Worm (Caenorhabditis elegans) whole organism, late embryonic: ENCODE results near the gene F25E2.3.

Source experiments
- ama-1 ChIP-seq: fragments of 150-350 bp; optimal IDR thresholded peaks from 2 replicates; lab custom pipeline; 2014
- ceh-18 ChIP-seq: sonication (generic microtip); optimal IDR thresholded peaks from 2 replicates; lab custom pipeline; 2016; ENCODE audit warnings: missing genetic modification characterization, missing compliant biosample characterization
- ceh-24 ChIP-seq: sonication (generic microtip); optimal IDR thresholded peaks from 2 replicates; lab custom pipeline; 2016; ENCODE audit warnings: mild to moderate bottlenecking, missing genetic modification characterization, missing compliant biosample characterization
- ceh-45 ChIP-seq: fragments of 200-800 bp; sonication (Bioruptor generic); IDR thresholded peaks from 2 replicates; pipeline ENCODE4 v1.3.6; 2022; ENCODE audit warnings: missing genetic modification reagents, missing genetic modification characterization, missing compliant biosample characterization
- ceh-9 ChIP-seq: sonication (generic microtip); optimal IDR thresholded peaks from 2 replicates; lab custom pipeline; 2016; ENCODE audit warnings: mild to moderate bottlenecking, missing genetic modification characterization, inconsistent platforms, missing compliant biosample characterization
- che-1 ChIP-seq: sonication (generic microtip); optimal IDR thresholded peaks from 2 replicates; lab custom pipeline; 2016; ENCODE audit warnings: mild to moderate bottlenecking, missing genetic modification characterization, missing compliant biosample characterization
- lin-11 ChIP-seq: fragments of 200-800 bp; sonication (Bioruptor generic); optimal IDR thresholded peaks from 2 replicates; lab custom pipeline; 2018; ENCODE audit warnings: mild to moderate bottlenecking, missing genetic modification characterization, missing compliant biosample characterization
- nhr-11 ChIP-seq: fragments of 150-350 bp; optimal IDR thresholded peaks from 2 replicates; lab custom pipeline; 2014; ENCODE audit warnings: missing biosample characterization, missing genetic modification characterization
- pag-3 ChIP-seq: sonication (generic microtip); optimal IDR thresholded peaks from 2 replicates; lab custom pipeline; 2016; ENCODE audit warnings: missing compliant biosample characterization, missing genetic modification characterization, borderline replicate concordance
- pha-4 ChIP-seq: fragments of 150-350 bp; optimal IDR thresholded peaks from 2 replicates; lab custom pipeline; 2018; ENCODE audit warnings: missing biosample characterization, missing genetic modification reagents, missing genetic modification characterization
- pqm-1 ChIP-seq: sonication (generic microtip); optimal IDR thresholded peaks from 2 replicates; lab custom pipeline; 2016; ENCODE audit warnings: missing genetic modification characterization, missing compliant biosample characterization
- tbx-7 ChIP-seq: sonication (generic microtip); optimal IDR thresholded peaks from 2 replicates; lab custom pipeline; 2016; ENCODE audit warnings: missing genotype, missing genetic modification characterization, missing compliant biosample characterization

- TF ChIP-seq pha-4 (tag; lab: Kevin White, UChicago) = no peak
- TF ChIP-seq pag-3 = no peak
- TF ChIP-seq tbx-7 (tag; lab: Kevin White, UChicago) = no peak
- TF ChIP-seq che-1 = no peak
- TF ChIP-seq ceh-45 = no peak
- TF ChIP-seq ama-1 (lab: Kevin White, UChicago) = no peak
- TF ChIP-seq ceh-24 (tag; lab: Kevin White, UChicago) = no peak
- TF ChIP-seq ceh-18 = no peak
- TF ChIP-seq lin-11 (tag; lab: Kevin White, UChicago) = no peak
- TF ChIP-seq pqm-1 (tag; lab: Kevin White, UChicago) = no peak
- TF ChIP-seq nhr-11 (tag; lab: Kevin White, UChicago) = no peak
- no peak for TF ChIP-seq ceh-9 (tag; lab: Kevin White, UChicago)
These were observed 22.4 kb downstream of the F25E2.3 start for ce11 chrX:790593-790992.
